Worm (Caenorhabditis elegans): Measurements from ENCODE around the gene C48D1.1.

- TF ChIP-seq ref-1 (GFP tag; conservative IDR thresholded peaks at IDR 0.05) (no peak), flt-1 (GFP tag; IDR thresholded peaks at IDR 0.05) (no peak), med-1 (GFP tag; optimal IDR thresholded peaks at IDR 0.05; ENCODE audit: insufficient read depth) (no peak)
These were observed 7.1 kb downstream of the C48D1.1 start for ce11 chrIV:13190075-13190474.

Data from whole organism, midembryonic.